Worm (Caenorhabditis elegans) whole organism, young adult: Measurements from ENCODE around the gene D2024.5.

Experiments used
- aptf-3 ChIP-seq: fragments of 200-800 bp; sonication (Bioruptor generic); IDR thresholded peaks from 2 replicates; pipeline ENCODE4 v1.3.6; 2022; ENCODE audit warnings: missing genetic modification characterization, missing compliant biosample characterization
- ceh-40 ChIP-seq: fragments of 200-800 bp; sonication (Bioruptor generic); IDR thresholded peaks from 2 replicates; pipeline ENCODE4 v1.3.6; 2022; ENCODE audit warnings: missing genetic modification characterization, missing compliant biosample characterization

- TF ChIP-seq ceh-40 (GFP tag; lab: Robert Waterston, UW) (no peak), aptf-3 (no peak)
Observed at ce11 chrIV:7219398-7220087, 8.6 kb downstream of the D2024.5 start, which contains the start of the genes glb-23 and R13A1.1.
